Fruit fly (Drosophila melanogaster) whole organism, embryonic: ENCODE measurements around the gene lilli.
A peak's percentile ranks its signal among the peaks of the same experiment; 100 is the strongest.

ENCODE experiments used
- Abd-B ChIP-seq: fragments of 200-800 bp; sonication (Bioruptor generic); optimal IDR thresholded peaks from 2 replicates; lab custom pipeline; 2018; ENCODE audit warnings: missing biosample characterization, mild to moderate bottlenecking, missing genetic modification characterization, moderate library complexity
- Atf3 ChIP-seq: fragments of 200-800 bp; sonication (Bioruptor generic); optimal IDR thresholded peaks from 3 replicates; lab custom pipeline; 2016; ENCODE audit warnings: missing biosample characterization, missing genetic modification characterization
- Bdp1 ChIP-seq: fragments of 200-800 bp; sonication (Bioruptor generic); optimal IDR thresholded peaks from 3 replicates; lab custom pipeline; 2016; ENCODE audit warnings: missing biosample characterization, missing genetic modification characterization
- CG10431 ChIP-seq: fragments of 200-800 bp; sonication (Bioruptor generic); optimal IDR thresholded peaks from 3 replicates; lab custom pipeline; 2018; ENCODE audit warnings: missing biosample characterization, mild to moderate bottlenecking, missing genetic modification characterization
- CG10654 ChIP-seq: fragments of 200-800 bp; sonication (Bioruptor generic); optimal IDR thresholded peaks from 2 replicates; lab custom pipeline; 2016; ENCODE audit warnings: missing biosample characterization, missing genetic modification characterization
- CG11085 ChIP-seq: fragments of 200-800 bp; sonication (Bioruptor generic); IDR thresholded peaks from 2 replicates; pipeline ENCODE4 v1.3.6; 2022; ENCODE audit warnings: missing biosample characterization, missing genetic modification characterization
- CG11093 ChIP-seq: fragments of 200-800 bp; sonication (Bioruptor generic); IDR thresholded peaks from 3 replicates; pipeline ENCODE4 v1.3.6; 2022; ENCODE audit warnings: missing biosample characterization, missing genetic modification characterization
- CG12299 ChIP-seq: fragments of 200-800 bp; sonication (Bioruptor generic); optimal IDR thresholded peaks from 2 replicates; lab custom pipeline; 2018; ENCODE audit warnings: missing biosample characterization, mild to moderate bottlenecking, missing genetic modification characterization
- CG12744 ChIP-seq: fragments of 200-800 bp; sonication (Bioruptor generic); optimal IDR thresholded peaks from 2 replicates; lab custom pipeline; 2016; ENCODE audit warnings: missing biosample characterization, missing genetic modification characterization
- CG12942 ChIP-seq: fragments of 200-800 bp; sonication (Bioruptor generic); optimal IDR thresholded peaks from 3 replicates; lab custom pipeline; 2016; ENCODE audit warnings: missing biosample characterization, missing genetic modification characterization
- CG14441 ChIP-seq: fragments of 200-800 bp; sonication (Bioruptor generic); IDR thresholded peaks from 2 replicates; pipeline ENCODE4 v1.3.6; 2022; ENCODE audit warnings: missing biosample characterization, missing genetic modification characterization
- CG15073 ChIP-seq: fragments of 200-800 bp; sonication (Bioruptor generic); optimal IDR thresholded peaks from 2 replicates; lab custom pipeline; 2016; ENCODE audit warnings: missing biosample characterization, missing genetic modification characterization
- CG30403 ChIP-seq: fragments of 200-800 bp; sonication (Bioruptor generic); optimal IDR thresholded peaks from 3 replicates; lab custom pipeline; 2016; ENCODE audit warnings: missing biosample characterization, missing genetic modification characterization
- CG3407 ChIP-seq: fragments of 200-800 bp; sonication (Bioruptor generic); optimal IDR thresholded peaks from 2 replicates; lab custom pipeline; 2018; ENCODE audit warnings: missing biosample characterization, mild to moderate bottlenecking, missing genetic modification characterization
- CG3995 ChIP-seq: fragments of 200-800 bp; sonication (Bioruptor generic); optimal IDR thresholded peaks from 3 replicates; lab custom pipeline; 2016; ENCODE audit warnings: missing biosample characterization, missing genetic modification characterization
- CG6175 ChIP-seq: fragments of 200-800 bp; sonication (Bioruptor generic); IDR thresholded peaks from 3 replicates; pipeline ENCODE4 v1.3.6; 2022; ENCODE audit warnings: missing biosample characterization, missing genetic modification characterization
- CG6689 ChIP-seq: fragments of 200-800 bp; sonication (Bioruptor generic); IDR thresholded peaks from 2 replicates; pipeline ENCODE4 v1.3.6; 2022; ENCODE audit warnings: missing biosample characterization, missing genetic modification characterization
- CG7372 ChIP-seq: fragments of 200-800 bp; sonication (Bioruptor generic); IDR thresholded peaks from 2 replicates; pipeline ENCODE4 v1.3.6; 2022; ENCODE audit warnings: missing biosample characterization, missing genetic modification characterization
- CG9437 ChIP-seq: fragments of 200-800 bp; sonication (Bioruptor generic); optimal IDR thresholded peaks from 2 replicates; lab custom pipeline; 2018; ENCODE audit warnings: missing biosample characterization, mild to moderate bottlenecking, missing genetic modification characterization
- CG9932 ChIP-seq: fragments of 200-800 bp; sonication (Bioruptor generic); IDR thresholded peaks from 2 replicates; pipeline ENCODE4 v1.3.6; 2022; ENCODE audit warnings: missing biosample characterization, missing genetic modification characterization
- CrebB ChIP-seq: fragments of 200-800 bp; sonication (Bioruptor generic); optimal IDR thresholded peaks from 3 replicates; lab custom pipeline; 2018; ENCODE audit warnings: missing biosample characterization, mild to moderate bottlenecking, missing genetic modification characterization
- Dad ChIP-seq: fragments of 200-800 bp; sonication (Bioruptor generic); optimal IDR thresholded peaks from 3 replicates; lab custom pipeline; 2016; ENCODE audit warnings: missing biosample characterization, missing genetic modification characterization
- Dfd ChIP-seq, 2 experiments: fragments of >200 bp; optimal IDR thresholded peaks; 2 replicates each; lab custom pipeline; 2017; ENCODE audit warnings: missing biosample characterization in 2 of 2, missing genetic modification characterization in 2 of 2
- Gsc ChIP-seq: fragments of 200-800 bp; sonication (Bioruptor generic); IDR thresholded peaks from 2 replicates; pipeline ENCODE4 v1.3.6; 2022; ENCODE audit warnings: missing biosample characterization, missing genetic modification characterization
- Gug ChIP-seq: fragments of 200-800 bp; sonication (Bioruptor generic); IDR thresholded peaks from 4 replicates; pipeline ENCODE4 v1.3.6; 2022; ENCODE audit warnings: missing biosample characterization, missing genetic modification characterization
- H15 ChIP-seq: fragments of 200-800 bp; sonication (Bioruptor generic); IDR thresholded peaks from 3 replicates; pipeline ENCODE4 v1.3.6; 2022; ENCODE audit warnings: missing biosample characterization, missing genetic modification characterization
- Hr78 ChIP-seq, 2 experiments: fragments of 200-800 bp in 1 of 2; fragments of >200 bp in 1 of 2; sonication (Bioruptor generic) in 1 of 2; optimal IDR thresholded peaks; 2 replicates each; lab custom pipeline; 2017 to 2019; ENCODE audit warnings: missing biosample characterization in 2 of 2, missing genetic modification characterization in 2 of 2, mild to moderate bottlenecking in 1 of 2, moderate library complexity in 1 of 2
- NFAT ChIP-seq: fragments of 200-800 bp; sonication (Bioruptor generic); IDR thresholded peaks from 2 replicates; pipeline ENCODE4 v1.3.6; 2022; ENCODE audit warnings: missing biosample characterization, missing genetic modification characterization
- Nf-YB ChIP-seq: fragments of 200-800 bp; sonication (Bioruptor generic); optimal IDR thresholded peaks from 3 replicates; lab custom pipeline; 2019; ENCODE audit warnings: missing biosample characterization, mild to moderate bottlenecking, missing genetic modification characterization, moderate library complexity
- Scr ChIP-seq: fragments of 200-800 bp; sonication (Bioruptor generic); IDR thresholded peaks from 2 replicates; pipeline ENCODE4 v1.3.6; 2022; ENCODE audit warnings: missing biosample characterization, missing genetic modification characterization; ENCODE audit not compliant: partially characterized antibody
- Sin3A ChIP-seq: fragments of >200 bp; optimal IDR thresholded peaks from 2 replicates; lab custom pipeline; 2018
- Taf1 ChIP-seq: fragments of 200-800 bp; sonication (Bioruptor generic); IDR thresholded peaks from 2 replicates; pipeline ENCODE4 v1.3.6; 2022; ENCODE audit warnings: missing biosample characterization, missing genetic modification characterization
- Tbp ChIP-seq: fragments of >200 bp; optimal IDR thresholded peaks from 2 replicates; lab custom pipeline; 2018; ENCODE audit warnings: missing biosample characterization, missing genetic modification characterization
- YL-1 ChIP-seq: fragments of 200-800 bp; sonication (Bioruptor generic); optimal IDR thresholded peaks from 3 replicates; lab custom pipeline; 2017; ENCODE audit warnings: missing biosample characterization, mild to moderate bottlenecking, missing genetic modification characterization
- al ChIP-seq: fragments of 200-800 bp; sonication (Bioruptor generic); IDR thresholded peaks from 2 replicates; pipeline ENCODE4 v1.3.6; 2022; ENCODE audit warnings: missing biosample characterization, missing genetic modification characterization
- exex ChIP-seq: fragments of 200-800 bp; sonication (Bioruptor generic); optimal IDR thresholded peaks from 4 replicates; lab custom pipeline; 2018; ENCODE audit warnings: missing biosample characterization, mild to moderate bottlenecking, missing genetic modification characterization, moderate library complexity
- fu2 ChIP-seq: fragments of 200-800 bp; sonication (Bioruptor generic); optimal IDR thresholded peaks from 2 replicates; lab custom pipeline; 2016; ENCODE audit warnings: missing biosample characterization, missing genetic modification characterization
- h ChIP-seq: fragments of >200 bp; optimal IDR thresholded peaks from 2 replicates; lab custom pipeline; 2017
- inv ChIP-seq: fragments of 200-800 bp; sonication (Bioruptor generic); IDR thresholded peaks from 2 replicates; pipeline ENCODE4 v1.3.6; 2022; ENCODE audit warnings: missing biosample characterization, missing genetic modification characterization; ENCODE audit not compliant: partially characterized antibody
- jumu ChIP-seq: fragments of 200-800 bp; sonication (Bioruptor generic); optimal IDR thresholded peaks from 3 replicates; lab custom pipeline; 2016; ENCODE audit warnings: missing biosample characterization, missing genetic modification characterization
- kni ChIP-seq: fragments of 200-800 bp; sonication (Bioruptor generic); optimal IDR thresholded peaks from 3 replicates; lab custom pipeline; 2017; ENCODE audit warnings: mild to moderate bottlenecking, missing biosample characterization, missing genetic modification reagents, missing genetic modification characterization
- lbe ChIP-seq: fragments of 200-800 bp; sonication (Bioruptor generic); optimal IDR thresholded peaks from 2 replicates; lab custom pipeline; 2016; ENCODE audit warnings: missing biosample characterization, mild to moderate bottlenecking, missing genetic modification characterization
- lilli ChIP-seq: fragments of 200-800 bp; sonication (Bioruptor generic); optimal IDR thresholded peaks from 3 replicates; lab custom pipeline; 2016; ENCODE audit warnings: missing biosample characterization, missing genetic modification characterization
- maf-S ChIP-seq: fragments of 200-800 bp; sonication (Bioruptor generic); optimal IDR thresholded peaks from 2 replicates; lab custom pipeline; 2016; ENCODE audit warnings: missing biosample characterization, missing genetic modification characterization
- pfk ChIP-seq: fragments of 200-800 bp; sonication (Bioruptor generic); optimal IDR thresholded peaks from 2 replicates; lab custom pipeline; 2018; ENCODE audit warnings: missing biosample characterization, mild to moderate bottlenecking, missing genetic modification characterization, moderate library complexity
- pita ChIP-seq: fragments of 200-800 bp; sonication (Bioruptor generic); optimal IDR thresholded peaks from 2 replicates; lab custom pipeline; 2017; ENCODE audit warnings: missing biosample characterization, mild to moderate bottlenecking, missing genetic modification characterization
- pzg ChIP-seq: fragments of 200-800 bp; sonication (Bioruptor generic); optimal IDR thresholded peaks from 3 replicates; lab custom pipeline; 2018; ENCODE audit warnings: missing biosample characterization, mild to moderate bottlenecking, missing genetic modification characterization, moderate library complexity
- repo ChIP-seq: fragments of 200-800 bp; sonication (Bioruptor generic); optimal IDR thresholded peaks from 2 replicates; lab custom pipeline; 2016; ENCODE audit warnings: missing biosample characterization, missing genetic modification characterization
- ro ChIP-seq: fragments of 200-800 bp; sonication (Bioruptor generic); IDR thresholded peaks from 2 replicates; pipeline ENCODE4 v1.3.6; 2022; ENCODE audit warnings: missing biosample characterization, missing genetic modification characterization
- slbo ChIP-seq: fragments of 200-800 bp; sonication (Bioruptor generic); IDR thresholded peaks from 2 replicates; pipeline ENCODE4 v1.3.6; 2022; ENCODE audit warnings: missing biosample characterization, missing genetic modification characterization
- slp2 ChIP-seq: fragments of 200-800 bp; sonication (Bioruptor generic); optimal IDR thresholded peaks from 2 replicates; lab custom pipeline; 2016; ENCODE audit warnings: missing biosample characterization, missing genetic modification characterization
- so ChIP-seq: fragments of 200-800 bp; sonication (Bioruptor generic); IDR thresholded peaks from 3 replicates; pipeline ENCODE4 v1.3.6; 2022; ENCODE audit warnings: missing biosample characterization, missing genetic modification characterization
- sob ChIP-seq: fragments of 200-800 bp; sonication (Bioruptor generic); IDR thresholded peaks from 2 replicates; pipeline ENCODE4 v1.3.6; 2022; ENCODE audit warnings: missing biosample characterization, missing genetic modification characterization
- tx ChIP-seq: fragments of 200-800 bp; sonication (Bioruptor generic); optimal IDR thresholded peaks from 2 replicates; lab custom pipeline; 2016; ENCODE audit warnings: missing biosample characterization, missing genetic modification characterization

lilli gene

dm6 chr2L:3003399-3003798 is 117.7 kb downstream of the lilli start (continued):
- TF ChIP-seq CG6689 (GFP tag; lab: Robert Waterston, UW) (peak; percentile 38; the same call in 1 of the 2 replicates), Atf3 (GFP tag; lab: Kevin White, UChicago) (no peak), tx (GFP tag; lab: Kevin White, UChicago) (no peak), CG3407 (GFP tag; lab: Kevin White, UChicago) (peak; percentile 52), Nf-YB (peak; percentile 30), inv (GFP tag; lab: Robert Waterston, UW) (no peak), NFAT (no peak), Scr (GFP tag; lab: Robert Waterston, UW) (no peak), CG11093 (peak; percentile 28; the same call in 1 of the 3 replicates), Dfd (GFP tag; optimal IDR thresholded peaks at IDR 0.05; lab: Kevin White, UChicago) (no peak), CG10431 (GFP tag; lab: Kevin White, UChicago) (no peak), CG9437 (GFP tag; lab: Kevin White, UChicago) (peak; percentile 40), CG11085 (GFP tag; lab: Robert Waterston, UW) (no peak), CG12299 (tag; lab: Kevin White, UChicago) (no peak), CG9932 (no peak), kni (no peak), Sin3A (no peak), exex (tag; lab: Kevin White, UChicago) (no peak), repo (GFP tag; lab: Kevin White, UChicago) (no peak), slbo (GFP tag; lab: Robert Waterston, UW) (no peak), CG12744 (no peak), YL-1 (GFP tag; lab: Kevin White, UChicago) (no peak), al (GFP tag; lab: Robert Waterston, UW) (no peak), Dad (GFP tag; lab: Kevin White, UChicago) (no peak), Gsc (GFP tag; lab: Robert Waterston, UW) (no peak), Bdp1 (GFP tag; lab: Kevin White, UChicago) (no peak), CG10654 (GFP tag; lab: Kevin White, UChicago) (peak; percentile 16), pfk (GFP tag; lab: Kevin White, UChicago) (no peak), Abd-B (GFP tag; lab: Kevin White, UChicago) (peak; percentile 48), sob (GFP tag; lab: Robert Waterston, UW) (no peak), Hr78 (GFP tag; optimal IDR thresholded peaks at IDR 0.05; lab: Kevin White, UChicago) (peak in 1 of 2 experiments; percentile 9), Gug (GFP tag; lab: Robert Waterston, UW) (no peak), CG30403 (peak; percentile 24), CG3995 (no peak), ro (no peak), CG7372 (GFP tag; lab: Robert Waterston, UW) (no peak), slp2 (no peak), H15 (GFP tag; lab: Robert Waterston, UW) (0 out of 3 replicates have a peak, but pooled peaks have one; percentile 21), Taf1 (GFP tag; lab: Robert Waterston, UW) (no peak), lilli (GFP tag; lab: Kevin White, UChicago) (no peak), CG6175 (GFP tag; lab: Robert Waterston, UW) (no peak), Tbp (GFP tag; lab: Kevin White, UChicago) (no peak), fu2 (GFP tag; lab: Kevin White, UChicago) (no peak), CrebB (tag; lab: Kevin White, UChicago) (no peak), CG15073 (GFP tag; lab: Kevin White, UChicago) (no peak), so (GFP tag; lab: Robert Waterston, UW) (no peak), pita (no peak), CG14441 (GFP tag; lab: Robert Waterston, UW) (no peak), maf-S (no peak), h (no peak), pzg (GFP tag; lab: Kevin White, UChicago) (no peak), jumu (GFP tag; lab: Kevin White, UChicago) (no peak), CG12942 (GFP tag; lab: Kevin White, UChicago) (peak; percentile 25), lbe (GFP tag; lab: Kevin White, UChicago) (no peak)
